Fruit fly (Drosophila melanogaster): Measurements from ENCODE around the gene Naa40.

The Naa40 gene

DNA sequence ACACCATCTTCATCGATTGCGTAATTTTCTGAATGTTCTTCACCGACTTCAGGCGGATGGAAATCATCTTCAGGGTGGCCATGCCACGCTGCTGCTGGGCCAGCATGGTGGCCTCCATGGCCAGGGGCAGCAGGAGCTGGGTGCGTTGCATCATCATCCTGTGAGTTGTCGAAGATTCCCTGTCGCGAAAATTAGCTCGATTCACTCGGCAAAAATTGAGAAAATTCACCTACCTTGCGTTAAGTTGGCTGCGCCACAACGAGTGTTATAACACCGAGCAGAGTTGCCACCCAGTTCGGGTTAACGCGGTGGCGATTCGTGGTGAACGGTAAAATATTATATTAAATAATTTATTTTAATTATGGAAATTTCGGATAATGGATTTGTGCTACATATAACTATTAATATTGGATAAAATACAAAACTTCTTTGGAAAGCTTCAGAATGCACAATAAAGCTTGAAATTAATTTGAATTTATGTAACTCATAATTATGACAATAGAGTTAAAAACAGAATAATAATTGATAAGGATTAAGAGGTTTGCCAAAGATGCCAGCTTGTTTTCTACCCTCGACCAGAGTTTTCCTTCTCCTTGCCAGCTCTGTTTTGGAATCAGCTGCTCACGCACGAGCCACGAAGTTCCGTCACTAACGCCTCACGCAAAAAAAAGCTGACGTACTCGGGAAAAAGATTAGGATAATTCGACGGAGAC is 24.0 kb upstream of the Naa40 start, which contains the start of the genes ATPsyngamma and yata (continued):
- TF ChIP-seq ken (GFP tag; IDR thresholded peaks at IDR 0.05): 0 out of 3 replicates have a peak, but pooled peaks have one; percentile 44
- peak; percentile 66 for TF ChIP-seq bcd (GFP tag; optimal IDR thresholded peaks at IDR 0.05)
- peak; percentile 30 for TF ChIP-seq CG2116 (GFP tag; optimal IDR thresholded peaks at IDR 0.05)
- peak; percentile 14 for TF ChIP-seq Xbp1 (GFP tag; optimal IDR thresholded peaks at IDR 0.05)
- peak; percentile 77 for TF ChIP-seq Bgb (GFP tag; IDR thresholded peaks at IDR 0.05; ENCODE audit: partially characterized antibody)
- peak; percentile 19; the same call in 1 of the 3 replicates for TF ChIP-seq dysf (GFP tag; IDR thresholded peaks at IDR 0.05)
- peak; percentile 81 for TF ChIP-seq Sry-δ (GFP tag; optimal IDR thresholded peaks at IDR 0.05)
- no peak for TF ChIP-seq danr (GFP tag; IDR thresholded peaks at IDR 0.05)
- TF ChIP-seq CG14860 (GFP tag; IDR thresholded peaks at IDR 0.05; ENCODE audit: partially characterized antibody): peak; percentile 22; the same call in 1 of the 3 replicates
- TF ChIP-seq Fer3 (tag; optimal IDR thresholded peaks at IDR 0.05): peak; percentile 9
- peak; percentile 75 for TF ChIP-seq inv (GFP tag; IDR thresholded peaks at IDR 0.05; ENCODE audit: partially characterized antibody)
- TF ChIP-seq amos (GFP tag; IDR thresholded peaks at IDR 0.05; ENCODE audit: partially characterized antibody): peak; percentile 84
- TF ChIP-seq oc (tag; optimal IDR thresholded peaks at IDR 0.05): peak; percentile 67

DNA sequence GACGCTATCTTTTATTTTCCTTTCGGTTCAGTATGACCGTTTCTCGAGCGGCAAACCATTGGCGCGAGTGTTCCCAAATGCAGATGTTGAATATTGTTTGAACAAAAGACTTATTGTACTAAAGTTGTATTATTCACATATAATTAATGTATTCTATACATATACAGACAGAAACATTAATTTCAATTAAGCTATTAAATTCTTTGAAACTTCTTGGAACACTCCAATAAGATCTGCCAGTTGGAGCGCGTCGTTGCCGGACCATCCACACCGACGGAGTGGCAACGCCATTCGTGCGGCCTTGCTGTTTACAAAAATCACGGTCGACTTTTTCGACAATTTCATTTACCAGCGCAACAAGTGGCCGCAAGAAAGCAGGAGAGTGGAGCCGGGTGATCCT is 20.3 kb upstream of the Naa40 start, which contains the start of the genes Wdr24 and IntS11:
Gene Wdr24, minus strand, starts transcription at position 37 of the 400 bp plus-strand sequence.
Gene IntS11, plus strand, starts transcription at position 282 of the 400 bp plus-strand sequence.
- TF ChIP-seq bigmax (GFP tag; optimal IDR thresholded peaks at IDR 0.05) (no peak), scrt (GFP tag; optimal IDR thresholded peaks at IDR 0.05) (peak; percentile 77), CG1024 (GFP tag; IDR thresholded peaks at IDR 0.05) (peak; percentile 59; the same call in 1 of the 2 replicates), Side (GFP tag; optimal IDR thresholded peaks at IDR 0.05) (no peak), sqz (GFP tag; optimal IDR thresholded peaks at IDR 0.05) (no peak), HLH4C (GFP tag; IDR thresholded peaks at IDR 0.05; ENCODE audit: partially characterized antibody) (no peak), Xrp1 (GFP tag; IDR thresholded peaks at IDR 0.05) (peak; percentile 79), Dp (GFP tag; optimal IDR thresholded peaks at IDR 0.05) (peak; percentile 48), CG5953 (GFP tag; IDR thresholded peaks at IDR 0.05) (peak; percentile 80; the same call in 1 of the 2 replicates), Bdp1 (GFP tag; optimal IDR thresholded peaks at IDR 0.05) (peak; percentile 44), Tbp (GFP tag; optimal IDR thresholded peaks at IDR 0.05) (no peak), ap (GFP tag; IDR thresholded peaks at IDR 0.05) (peak; percentile 76), Fer1 (GFP tag; optimal IDR thresholded peaks at IDR 0.05) (peak; percentile 73), CG18764 (GFP tag; optimal IDR thresholded peaks at IDR 0.05) (peak; percentile 53), CG13624 (GFP tag; optimal IDR thresholded peaks at IDR 0.05) (peak; percentile 86), sisA (GFP tag; IDR thresholded peaks at IDR 0.05) (peak; percentile 93), CG33557 (GFP tag; optimal IDR thresholded peaks at IDR 0.05) (peak; percentile 10), CG11696 (GFP tag; IDR thresholded peaks at IDR 0.05) (no peak), ase (GFP tag; IDR thresholded peaks at IDR 0.05) (peak; percentile 86), klu (GFP tag; IDR thresholded peaks at IDR 0.05) (peak; percentile 92), HLH3B (GFP tag; IDR thresholded peaks at IDR 0.05) (peak; percentile 90), Ptx1 (GFP tag; IDR thresholded peaks at IDR 0.05) (peak; percentile 98), CG5245 (GFP tag; optimal IDR thresholded peaks at IDR 0.05) (no peak), onecut (GFP tag; IDR thresholded peaks at IDR 0.05) (peak; percentile 23), CG3407 (GFP tag; optimal IDR thresholded peaks at IDR 0.05) (no peak), CG2116 (GFP tag; optimal IDR thresholded peaks at IDR 0.05) (peak; percentile 81), Camta (GFP tag; optimal IDR thresholded peaks at IDR 0.05) (peak; percentile 31), CG12219 (GFP tag; optimal IDR thresholded peaks at IDR 0.05) (no peak), CG11560 (tag; IDR thresholded peaks at IDR 0.05) (peak; percentile 84), Rx (GFP tag; IDR thresholded peaks at IDR 0.05) (peak; percentile 87), oc (tag; optimal IDR thresholded peaks at IDR 0.05) (no peak), CG10462 (GFP tag; optimal IDR thresholded peaks at IDR 0.05) (no peak), CG3838 (GFP tag; optimal IDR thresholded peaks at IDR 0.05) (no peak), Sox102F (GFP tag; optimal IDR thresholded peaks at IDR 0.05) (peak; percentile 82), CG3847 (GFP tag; IDR thresholded peaks at IDR 0.05) (peak; percentile 96), dmrt99B (tag; optimal IDR thresholded peaks at IDR 0.05) (no peak), fd102C (GFP tag; optimal IDR thresholded peaks at IDR 0.05) (no peak), sug (tag; optimal IDR thresholded peaks at IDR 0.05) (peak; percentile 89)
